Fruit fly (Drosophila melanogaster) whole organism, embryonic: ENCODE measurements around the gene Fmr1.
A peak's percentile ranks its signal among the peaks of the same experiment; 100 is the strongest.

ENCODE experiments used
- B-H1 ChIP-seq: fragments of 200-800 bp; sonication (Bioruptor generic); IDR thresholded peaks from 3 replicates; pipeline ENCODE4 v1.3.6; 2022; ENCODE audit warnings: missing biosample characterization, missing genetic modification characterization
- CG11247 ChIP-seq: fragments of 200-800 bp; sonication (Bioruptor generic); IDR thresholded peaks from 2 replicates; pipeline ENCODE4 v1.3.6; 2022; ENCODE audit warnings: missing biosample characterization, missing genetic modification characterization
- CG13424 ChIP-seq: fragments of 200-800 bp; sonication (Bioruptor generic); optimal IDR thresholded peaks from 2 replicates; lab custom pipeline; 2019; ENCODE audit warnings: missing biosample characterization, mild to moderate bottlenecking, missing genetic modification characterization, moderate library complexity
- CG1602 ChIP-seq: fragments of 200-800 bp; sonication (Bioruptor generic); optimal IDR thresholded peaks from 3 replicates; lab custom pipeline; 2016; ENCODE audit warnings: missing biosample characterization, missing genetic modification characterization
- CG16813 ChIP-seq: fragments of 200-800 bp; sonication (Bioruptor generic); IDR thresholded peaks from 3 replicates; pipeline ENCODE4 v1.3.6; 2022; ENCODE audit warnings: missing biosample characterization, missing genetic modification characterization; ENCODE audit not compliant: partially characterized antibody
- CG17328 ChIP-seq: fragments of 200-800 bp; sonication (Bioruptor generic); IDR thresholded peaks from 2 replicates; pipeline ENCODE4 v1.3.6; 2022; ENCODE audit warnings: missing biosample characterization, missing genetic modification characterization
- CG17361 ChIP-seq: fragments of 200-800 bp; sonication (Bioruptor generic); IDR thresholded peaks from 3 replicates; pipeline ENCODE4 v1.3.6; 2022; ENCODE audit warnings: missing biosample characterization, missing genetic modification characterization
- CG3163 ChIP-seq: fragments of 200-800 bp; sonication (Bioruptor generic); optimal IDR thresholded peaks from 3 replicates; lab custom pipeline; 2016; ENCODE audit warnings: missing biosample characterization, missing genetic modification characterization
- CG34422 ChIP-seq: fragments of 200-800 bp; sonication (Bioruptor generic); IDR thresholded peaks from 3 replicates; pipeline ENCODE4 v1.3.6; 2022; ENCODE audit warnings: missing biosample characterization, missing genetic modification characterization
- CG3838 ChIP-seq: fragments of 200-800 bp; sonication (Bioruptor generic); optimal IDR thresholded peaks from 3 replicates; lab custom pipeline; 2016; ENCODE audit warnings: missing biosample characterization, missing genetic modification characterization
- CG5180 ChIP-seq: fragments of 200-800 bp; sonication (Bioruptor generic); optimal IDR thresholded peaks from 3 replicates; lab custom pipeline; 2017; ENCODE audit warnings: missing biosample characterization, missing genetic modification characterization, mild to moderate bottlenecking, moderate library complexity, missing genetic modification reagents
- CG9215 ChIP-seq: fragments of 200-800 bp; sonication (Bioruptor generic); IDR thresholded peaks from 2 replicates; pipeline ENCODE4 v1.3.6; 2022; ENCODE audit warnings: missing biosample characterization, missing genetic modification characterization
- Dfd ChIP-seq, 2 experiments: fragments of >200 bp; optimal IDR thresholded peaks; 2 replicates each; lab custom pipeline; 2017; ENCODE audit warnings: missing biosample characterization in 2 of 2, missing genetic modification characterization in 2 of 2
- Drgx ChIP-seq: fragments of 200-800 bp; sonication (Bioruptor generic); IDR thresholded peaks from 2 replicates; pipeline ENCODE4 v1.3.6; 2022; ENCODE audit warnings: missing biosample characterization, missing genetic modification characterization
- E2f1 ChIP-seq: fragments of 200-800 bp; sonication (Bioruptor generic); IDR thresholded peaks from 2 replicates; pipeline ENCODE4 v1.3.6; 2022; ENCODE audit warnings: missing biosample characterization, missing genetic modification characterization
- Hmr ChIP-seq: fragments of 200-800 bp; sonication (Bioruptor generic); optimal IDR thresholded peaks from 3 replicates; lab custom pipeline; 2017; ENCODE audit warnings: mild to moderate bottlenecking, missing biosample characterization, missing genetic modification reagents, missing genetic modification characterization
- Hmx ChIP-seq: fragments of 200-800 bp; sonication (Bioruptor generic); optimal IDR thresholded peaks from 2 replicates; lab custom pipeline; 2016; ENCODE audit warnings: missing biosample characterization, missing genetic modification characterization
- Nf-YB ChIP-seq: fragments of 200-800 bp; sonication (Bioruptor generic); optimal IDR thresholded peaks from 3 replicates; lab custom pipeline; 2019; ENCODE audit warnings: missing biosample characterization, mild to moderate bottlenecking, missing genetic modification characterization, moderate library complexity
- Nf-YC ChIP-seq: fragments of 200-800 bp; optimal IDR thresholded peaks from 3 replicates; lab custom pipeline; 2019; ENCODE audit warnings: missing biosample characterization, mild to moderate bottlenecking, missing genetic modification characterization, moderate library complexity
- Oli ChIP-seq: fragments of 200-800 bp; sonication (Bioruptor generic); optimal IDR thresholded peaks from 2 replicates; lab custom pipeline; 2018; ENCODE audit warnings: missing biosample characterization, mild to moderate bottlenecking, missing genetic modification characterization, moderate library complexity
- Pdp1 ChIP-seq, 2 experiments: fragments of 200-800 bp; sonication (Bioruptor generic); optimal IDR thresholded peaks; 3 replicates each; lab custom pipeline; 2016; ENCODE audit warnings: missing biosample characterization in 2 of 2, missing genetic modification characterization in 2 of 2, mild to moderate bottlenecking in 1 of 2, moderate library complexity in 1 of 2
- Sin3A ChIP-seq: fragments of >200 bp; optimal IDR thresholded peaks from 2 replicates; lab custom pipeline; 2018
- Spps ChIP-seq: fragments of 200-800 bp; sonication (Bioruptor generic); optimal IDR thresholded peaks from 2 replicates; lab custom pipeline; 2018; ENCODE audit warnings: missing biosample characterization, mild to moderate bottlenecking, missing genetic modification characterization
- abd-A ChIP-seq: fragments of 200-800 bp; sonication (Bioruptor generic); optimal IDR thresholded peaks from 3 replicates; lab custom pipeline; 2019; ENCODE audit warnings: missing biosample characterization, mild to moderate bottlenecking, missing genetic modification characterization, moderate library complexity
- bbx ChIP-seq: fragments of 200-800 bp; sonication (Bioruptor generic); IDR thresholded peaks from 2 replicates; pipeline ENCODE4 v1.3.6; 2022; ENCODE audit warnings: missing biosample characterization, missing genetic modification characterization; ENCODE audit not compliant: partially characterized antibody
- cas ChIP-seq: fragments of 200-800 bp; sonication (Bioruptor generic); IDR thresholded peaks from 2 replicates; pipeline ENCODE4 v1.3.6; 2022; ENCODE audit warnings: missing biosample characterization, missing genetic modification characterization
- cg ChIP-seq: fragments of 200-800 bp; sonication (Bioruptor generic); optimal IDR thresholded peaks from 3 replicates; lab custom pipeline; 2019; ENCODE audit warnings: missing biosample characterization, mild to moderate bottlenecking, missing genetic modification characterization, moderate library complexity
- crc ChIP-seq: fragments of 200-800 bp; sonication (Bioruptor generic); optimal IDR thresholded peaks from 2 replicates; lab custom pipeline; 2016; ENCODE audit warnings: missing biosample characterization, missing genetic modification characterization
- dati ChIP-seq: fragments of 200-800 bp; sonication (Bioruptor generic); IDR thresholded peaks from 2 replicates; pipeline ENCODE4 v1.3.6; 2022; ENCODE audit warnings: missing biosample characterization, missing genetic modification characterization
- ems ChIP-seq: fragments of 200-800 bp; sonication (Bioruptor generic); optimal IDR thresholded peaks from 3 replicates; lab custom pipeline; 2016; ENCODE audit warnings: missing biosample characterization, missing genetic modification characterization
- gcm2 ChIP-seq: fragments of 200-800 bp; sonication (Bioruptor generic); optimal IDR thresholded peaks from 2 replicates; lab custom pipeline; 2016; ENCODE audit warnings: missing biosample characterization, missing genetic modification characterization
- gsb-n ChIP-seq: fragments of 200-800 bp; sonication (Bioruptor generic); optimal IDR thresholded peaks from 3 replicates; lab custom pipeline; 2018; ENCODE audit warnings: missing biosample characterization, mild to moderate bottlenecking, missing genetic modification characterization
- ind ChIP-seq: fragments of 200-800 bp; sonication (Bioruptor generic); optimal IDR thresholded peaks from 3 replicates; lab custom pipeline; 2016; ENCODE audit warnings: missing biosample characterization, missing genetic modification characterization
- mirr ChIP-seq: fragments of 200-800 bp; sonication (Bioruptor generic); optimal IDR thresholded peaks from 3 replicates; lab custom pipeline; 2018; ENCODE audit warnings: missing biosample characterization, mild to moderate bottlenecking, missing genetic modification characterization
- row ChIP-seq: fragments of 200-800 bp; sonication (Bioruptor generic); IDR thresholded peaks from 3 replicates; pipeline ENCODE4 v1.3.6; 2022; ENCODE audit warnings: missing biosample characterization, missing genetic modification characterization
- slou ChIP-seq: fragments of 200-800 bp; sonication (Bioruptor generic); optimal IDR thresholded peaks from 3 replicates; lab custom pipeline; 2016; ENCODE audit warnings: missing biosample characterization, missing genetic modification characterization
- slp2 ChIP-seq: fragments of 200-800 bp; sonication (Bioruptor generic); optimal IDR thresholded peaks from 2 replicates; lab custom pipeline; 2016; ENCODE audit warnings: missing biosample characterization, missing genetic modification characterization
- sqz ChIP-seq: fragments of 200-800 bp; sonication (Bioruptor generic); optimal IDR thresholded peaks from 3 replicates; lab custom pipeline; 2018; ENCODE audit warnings: missing biosample characterization, mild to moderate bottlenecking, missing genetic modification characterization
- twi ChIP-seq: fragments of 200-800 bp; optimal IDR thresholded peaks from 2 replicates; lab custom pipeline; 2019; ENCODE audit warnings: missing biosample characterization, mild to moderate bottlenecking, missing genetic modification characterization, moderate library complexity
- wdn ChIP-seq: fragments of 200-800 bp; sonication (Bioruptor generic); IDR thresholded peaks from 2 replicates; pipeline ENCODE4 v1.3.6; 2022; ENCODE audit warnings: missing biosample characterization, missing genetic modification characterization
- zf30C ChIP-seq: fragments of 200-800 bp; sonication (Bioruptor generic); optimal IDR thresholded peaks from 3 replicates; lab custom pipeline; 2018; ENCODE audit warnings: missing biosample characterization, mild to moderate bottlenecking, missing genetic modification characterization

Fmr1 gene

DNA sequence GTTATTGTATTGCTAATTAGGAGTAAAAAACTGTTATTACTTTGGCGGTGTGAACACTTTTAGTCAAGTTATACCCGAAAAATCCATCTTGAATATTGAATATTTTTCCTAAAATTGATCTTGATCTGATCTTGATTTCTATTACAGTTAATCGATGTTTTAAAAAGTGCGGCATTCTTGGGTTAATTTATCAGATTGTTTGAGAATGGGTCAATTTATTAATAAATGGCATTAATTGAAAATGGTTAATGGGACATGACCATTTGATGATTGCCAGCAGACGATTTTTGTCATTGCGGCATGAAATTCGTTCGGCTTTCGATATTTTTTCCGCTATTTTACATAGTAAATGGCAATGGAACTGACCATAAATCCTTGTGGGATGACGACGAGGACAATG, 46.2 kb downstream of the Fmr1 start, which contains the start of gene CG33631:
CG33631 (plus strand) TSS at position 301 of the 400 bp plus-strand sequence.
- no peak for TF ChIP-seq E2f1 (GFP tag; lab: Robert Waterston, UW)
- no peak for TF ChIP-seq abd-A (tag; lab: Kevin White, UChicago)
- no peak for TF ChIP-seq Nf-YC (tag; lab: Kevin White, UChicago)
- no peak for TF ChIP-seq ems
- TF ChIP-seq CG34422 (GFP tag; lab: Robert Waterston, UW), result no peak
- TF ChIP-seq zf30C, result no peak
- TF ChIP-seq B-H1 (GFP tag; lab: Robert Waterston, UW), result no peak
- TF ChIP-seq bbx (GFP tag; lab: Robert Waterston, UW), result no peak
- TF ChIP-seq row (GFP tag; lab: Robert Waterston, UW), result no peak
- no peak for TF ChIP-seq ind (GFP tag; lab: Kevin White, UChicago)
- TF ChIP-seq CG9215 (GFP tag; lab: Robert Waterston, UW), result no peak
- no peak for TF ChIP-seq CG5180 (GFP tag; lab: Kevin White, UChicago)
- TF ChIP-seq CG13424 (tag; lab: Kevin White, UChicago), result no peak
- TF ChIP-seq Oli (tag; lab: Kevin White, UChicago), result no peak
- no peak for TF ChIP-seq cas
- TF ChIP-seq CG17328, result no peak
- no peak for TF ChIP-seq CG1602
- no peak for TF ChIP-seq Nf-YB (GFP tag; lab: Kevin White, UChicago)
- no peak for TF ChIP-seq gcm2

DNA sequence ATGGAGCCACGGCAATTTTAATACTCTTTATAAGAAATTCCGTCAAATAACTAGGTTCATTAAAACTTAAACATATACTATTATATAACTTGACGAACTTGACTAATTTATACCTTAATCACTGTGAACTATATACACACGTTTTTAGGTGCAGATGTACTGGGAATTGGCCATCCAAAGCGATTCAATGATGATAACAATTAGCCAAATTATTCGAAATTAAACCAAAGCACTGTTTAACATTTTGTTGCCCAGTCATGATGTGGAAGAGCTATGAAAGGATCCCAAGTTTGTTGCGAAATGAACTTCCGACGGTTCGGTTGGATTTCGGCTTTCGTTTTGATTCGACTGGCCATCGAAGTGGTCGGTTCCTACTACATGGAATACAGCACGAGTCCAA, 47.6 kb downstream of the Fmr1 start, which contains the start of gene CG33630:
CG33630 (plus strand) TSS at position 301 of the 400 bp plus-strand sequence.
- TF ChIP-seq CG16813 (GFP tag; lab: Robert Waterston, UW), result no peak
- peak in 1 of 2 experiments; percentile 63 for TF ChIP-seq Pdp1 (GFP tag; optimal IDR thresholded peaks at IDR 0.05; lab: Kevin White, UChicago)
- no peak for TF ChIP-seq CG3838 (GFP tag; lab: Kevin White, UChicago)

DNA sequence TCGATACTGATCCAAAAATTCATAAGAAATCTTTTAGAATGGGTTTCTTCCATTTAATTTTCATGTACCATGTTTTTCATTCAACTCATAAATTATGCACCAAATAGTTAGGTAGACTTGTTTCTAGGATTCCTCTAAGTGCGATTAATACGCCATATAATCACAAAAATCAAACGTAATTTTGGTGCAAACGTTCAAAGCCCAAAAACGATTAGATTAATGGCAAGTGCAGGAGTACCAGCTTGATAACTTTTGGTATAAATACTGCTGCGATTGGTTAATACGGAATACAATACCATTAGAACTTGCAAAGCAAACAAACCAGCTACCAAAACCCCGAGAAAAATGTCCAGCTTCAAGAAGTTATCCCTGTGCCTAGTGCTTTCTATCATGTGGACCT, 50.0 kb downstream of the Fmr1 start, which contains the start of gene Npc2c:
Npc2c (plus strand) TSS at position 301 of the 400 bp plus-strand sequence.
- TF ChIP-seq sqz (GFP tag; lab: Kevin White, UChicago) (no peak), slp2 (GFP tag; lab: Kevin White, UChicago) (no peak), wdn (GFP tag; lab: Robert Waterston, UW) (no peak), crc (no peak), Spps (tag; lab: Kevin White, UChicago) (no peak), Hmx (GFP tag; lab: Kevin White, UChicago) (no peak), Hmr (GFP tag; lab: Kevin White, UChicago) (no peak), dati (GFP tag; lab: Robert Waterston, UW) (no peak), Sin3A (no peak), CG11247 (GFP tag; lab: Robert Waterston, UW) (no peak), gsb-n (tag; lab: Kevin White, UChicago) (no peak), cg (GFP tag; lab: Kevin White, UChicago) (no peak), slou (no peak), twi (tag; lab: Kevin White, UChicago) (no peak), mirr (GFP tag; lab: Kevin White, UChicago) (no peak), CG3163 (GFP tag; lab: Kevin White, UChicago) (no peak), Drgx (GFP tag; lab: Robert Waterston, UW) (no peak), Dfd (GFP tag; optimal IDR thresholded peaks at IDR 0.05; lab: Kevin White, UChicago) (no peak), CG17361 (GFP tag; lab: Robert Waterston, UW) (no peak)
